Worm (Caenorhabditis elegans): Measurements from ENCODE around the gene clh-5.

Gene clh-5

DNA sequence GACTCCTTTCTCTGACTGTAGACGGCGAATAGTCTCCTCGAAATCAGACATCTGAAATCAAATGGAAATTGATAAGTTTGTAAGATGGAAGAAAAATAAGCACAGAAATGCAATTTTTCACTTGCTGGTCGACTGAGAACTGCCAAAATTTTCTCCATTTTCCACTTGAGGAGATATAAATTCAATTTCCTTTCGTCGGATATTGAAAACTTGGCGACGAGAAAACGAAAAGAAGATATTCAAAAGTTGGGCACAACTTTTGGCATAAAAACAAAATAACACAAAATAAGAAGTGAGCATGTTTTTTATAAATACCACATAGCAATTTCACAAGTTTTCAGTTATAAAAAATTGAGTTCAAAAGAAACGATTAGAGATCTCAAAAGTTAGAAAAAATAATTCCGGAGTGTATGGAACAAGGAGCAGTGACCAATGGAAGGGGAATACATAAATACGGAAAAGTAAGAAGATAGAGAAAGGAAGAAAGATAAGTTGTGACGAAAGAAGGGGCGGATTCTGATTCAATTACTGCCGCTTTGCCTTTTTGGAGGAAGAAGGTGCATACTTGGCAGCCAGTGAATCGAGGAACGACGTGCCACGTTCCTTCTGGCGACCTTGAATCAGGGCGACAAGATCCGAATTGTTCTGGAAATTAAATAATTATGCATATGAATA lies 8.8 kb upstream of the clh-5 start, which contains the start of gene dyrb-1:
dyrb-1 (minus strand) TSS at position 51 of the 675 bp plus-strand sequence.
- TF ChIP-seq unc-39 (tag; optimal IDR thresholded peaks at IDR 0.05) (no peak), nhr-76 (tag; optimal IDR thresholded peaks at IDR 0.05) (no peak), unc-120 (tag; optimal IDR thresholded peaks at IDR 0.05; ENCODE audit: poor library complexity, severe bottlenecking) (no peak), ceh-43 (GFP tag; optimal IDR thresholded peaks at IDR 0.05) (no peak), ham-2 (GFP tag; optimal IDR thresholded peaks at IDR 0.05) (no peak), nhr-12 (tag; optimal IDR thresholded peaks at IDR 0.05) (no peak), mep-1 (tag; optimal IDR thresholded peaks at IDR 0.05) (no peak), ces-1 (GFP tag; optimal IDR thresholded peaks at IDR 0.05) (peak; percentile 76)

DNA sequence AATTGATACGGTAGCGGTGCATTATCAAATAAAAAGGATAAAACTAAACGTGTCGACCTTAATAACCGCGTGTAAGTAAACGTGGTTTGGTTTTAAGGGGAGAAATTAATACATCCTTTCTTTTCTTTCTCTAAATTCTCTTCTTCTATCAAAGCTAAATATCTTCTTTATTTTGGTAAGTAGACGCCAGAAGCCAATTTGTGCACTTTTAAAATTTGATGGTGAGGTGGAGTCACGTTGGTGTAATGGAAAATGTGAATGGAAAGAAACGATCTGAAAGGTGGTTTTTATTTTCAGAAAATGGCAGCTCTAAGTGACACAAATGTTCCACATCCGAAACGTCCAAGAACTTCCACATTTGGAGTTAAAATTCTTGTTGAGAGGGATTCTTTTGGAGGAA lies 2.4 kb upstream of the clh-5 start, which contains the start of gene T24H10.5:
T24H10.5 (plus strand) TSS at position 301 of the 400 bp plus-strand sequence.
- TF ChIP-seq lin-13 (tag; optimal IDR thresholded peaks at IDR 0.05): no peak
- no peak for TF ChIP-seq pha-4 (tag; optimal IDR thresholded peaks at IDR 0.05)
- TF ChIP-seq zip-8 (tag; optimal IDR thresholded peaks at IDR 0.05): no peak
- TF ChIP-seq ces-1 (GFP tag; optimal IDR thresholded peaks at IDR 0.05): no peak
- TF ChIP-seq snpc-4 (tag; optimal IDR thresholded peaks at IDR 0.05): no peak
- TF ChIP-seq nhr-28 (tag; optimal IDR thresholded peaks at IDR 0.05): no peak
- no peak for TF ChIP-seq elt-3 (tag; optimal IDR thresholded peaks at IDR 0.05)

DNA sequence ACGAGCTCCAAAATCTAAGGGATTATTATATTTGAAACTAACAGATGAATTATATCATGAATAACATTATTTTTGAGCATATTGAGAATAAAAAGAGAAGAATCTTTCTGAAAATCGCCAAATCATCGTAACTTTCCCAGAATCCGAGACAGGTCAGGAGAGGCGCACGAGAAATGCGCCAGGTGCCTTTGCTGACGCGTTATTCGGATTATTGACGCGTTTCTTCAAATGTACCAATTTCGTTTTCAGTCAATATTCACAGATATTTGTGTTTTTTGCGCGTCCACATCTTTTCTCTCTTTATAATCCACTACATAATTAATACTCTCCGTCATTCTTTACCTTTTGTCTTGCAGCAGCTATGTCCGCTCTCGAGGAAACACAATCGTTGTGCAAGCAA lies 612 bp upstream of the clh-5 start, which contains the start of gene T24H10.1:
T24H10.1 (plus strand) TSS at position 355 of the 400 bp plus-strand sequence.
- TF ChIP-seq mab-5 (tag; optimal IDR thresholded peaks at IDR 0.05) (no peak), unc-39 (tag; optimal IDR thresholded peaks at IDR 0.05) (no peak), cnd-1 (tag; optimal IDR thresholded peaks at IDR 0.05) (peak; percentile 30), lsy-2 (tag; optimal IDR thresholded peaks at IDR 0.05) (peak; percentile 27), M03D4.4 (tag; optimal IDR thresholded peaks at IDR 0.05) (no peak), nhr-28 (tag; optimal IDR thresholded peaks at IDR 0.05) (no peak), pha-4 (tag; optimal IDR thresholded peaks at IDR 0.05) (peak; percentile 61), nhr-12 (tag; optimal IDR thresholded peaks at IDR 0.05) (no peak), mep-1 (tag; optimal IDR thresholded peaks at IDR 0.05) (peak; percentile 38), ces-1 (GFP tag; optimal IDR thresholded peaks at IDR 0.05) (peak; percentile 11), blmp-1 (tag; optimal IDR thresholded peaks at IDR 0.05) (no peak), ceh-39 (tag; optimal IDR thresholded peaks at IDR 0.05) (no peak), lin-13 (tag; optimal IDR thresholded peaks at IDR 0.05) (peak; percentile 77), ztf-11 (tag; optimal IDR thresholded peaks at IDR 0.05) (no peak), snpc-4 (tag; optimal IDR thresholded peaks at IDR 0.05) (no peak), zip-8 (tag; optimal IDR thresholded peaks at IDR 0.05) (no peak), lin-32 (GFP tag; optimal IDR thresholded peaks at IDR 0.05) (no peak), tbx-8 (GFP tag; optimal IDR thresholded peaks at IDR 0.05) (no peak), unc-120 (tag; optimal IDR thresholded peaks at IDR 0.05; ENCODE audit: poor library complexity, severe bottlenecking) (peak; percentile 6), nhr-2 (tag; optimal IDR thresholded peaks at IDR 0.05) (no peak)

DNA sequence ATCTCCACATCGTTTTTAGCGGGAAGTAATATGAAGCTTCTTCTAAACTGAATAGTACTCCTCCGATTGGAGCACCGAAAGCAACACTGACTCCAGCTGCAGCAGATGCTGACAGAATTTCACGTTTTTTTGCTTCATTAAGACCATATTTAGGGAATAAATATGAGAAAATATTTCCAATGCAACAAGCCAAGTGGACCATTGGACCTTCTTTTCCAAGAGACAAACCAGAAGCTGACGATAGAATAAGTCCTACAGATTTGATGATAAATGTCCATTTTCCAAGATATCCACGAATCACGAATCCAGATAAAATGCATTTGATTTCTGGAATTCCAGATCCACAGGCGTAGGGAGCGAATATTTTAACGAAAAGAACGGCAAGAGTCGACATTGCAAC lies 1.1 kb downstream of the clh-5 start:
- TF ChIP-seq ces-1 (GFP tag; optimal IDR thresholded peaks at IDR 0.05) (no peak), drap-1 (GFP tag; optimal IDR thresholded peaks at IDR 0.05) (no peak), lin-32 (GFP tag; optimal IDR thresholded peaks at IDR 0.05) (no peak), hlh-1 (tag; optimal IDR thresholded peaks at IDR 0.05) (no peak), ztf-11 (tag; optimal IDR thresholded peaks at IDR 0.05) (no peak), pha-4 (tag; optimal IDR thresholded peaks at IDR 0.05) (no peak)

DNA sequence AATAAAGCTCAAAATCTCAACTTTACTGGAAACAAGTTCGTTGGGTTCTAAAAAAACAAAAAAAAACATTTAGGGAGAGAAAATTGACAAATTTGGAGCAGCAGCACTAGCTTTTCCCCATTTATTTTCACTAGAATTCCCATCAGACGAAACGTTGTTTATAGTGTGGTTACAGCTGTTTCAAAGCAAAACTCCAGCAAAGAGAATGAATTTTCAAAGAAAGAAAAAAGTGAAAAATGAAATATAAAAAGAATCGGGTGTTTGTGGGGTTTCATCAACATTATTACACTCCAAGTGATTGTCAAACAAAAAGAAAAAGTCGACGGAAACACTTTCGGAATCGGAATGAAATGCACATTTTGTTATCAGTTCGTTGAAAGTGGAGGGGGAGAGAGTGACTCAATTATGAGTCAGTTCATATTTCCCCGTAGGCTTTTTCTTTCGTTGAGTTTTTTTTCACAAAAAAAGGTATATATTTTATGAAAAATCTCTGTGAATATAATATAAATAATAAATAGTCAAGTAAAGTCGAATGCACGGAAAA lies 4.1 kb downstream of the clh-5 start:
- no peak for TF ChIP-seq bed-3 (GFP tag; optimal IDR thresholded peaks at IDR 0.05)
- TF ChIP-seq ceh-43 (GFP tag; optimal IDR thresholded peaks at IDR 0.05): no peak
- no peak for TF ChIP-seq nhr-12 (tag; optimal IDR thresholded peaks at IDR 0.05)
- no peak for TF ChIP-seq lin-13 (tag; optimal IDR thresholded peaks at IDR 0.05)
- no peak for TF ChIP-seq nhr-28 (tag; optimal IDR thresholded peaks at IDR 0.05)
- TF ChIP-seq unc-120 (tag; optimal IDR thresholded peaks at IDR 0.05; ENCODE audit: poor library complexity, severe bottlenecking): no peak
- TF ChIP-seq elt-1 (tag; optimal IDR thresholded peaks at IDR 0.05; ENCODE audit: borderline replicate concordance, insufficient read depth): no peak
- no peak for TF ChIP-seq nhr-2 (tag; optimal IDR thresholded peaks at IDR 0.05)
- TF ChIP-seq elt-3 (tag; optimal IDR thresholded peaks at IDR 0.05): no peak
- TF ChIP-seq nhr-237 (tag; optimal IDR thresholded peaks at IDR 0.05): no peak
- TF ChIP-seq snpc-4 (tag; optimal IDR thresholded peaks at IDR 0.05): no peak
- no peak for TF ChIP-seq ceh-83 (GFP tag; optimal IDR thresholded peaks at IDR 0.05)
- no peak for TF ChIP-seq ces-1 (GFP tag; optimal IDR thresholded peaks at IDR 0.05)
- TF ChIP-seq tbx-8 (GFP tag; optimal IDR thresholded peaks at IDR 0.05): no peak
- no peak for TF ChIP-seq mep-1 (tag; optimal IDR thresholded peaks at IDR 0.05)
- no peak for TF ChIP-seq M03D4.4 (tag; optimal IDR thresholded peaks at IDR 0.05)
- no peak for TF ChIP-seq ceh-39 (tag; optimal IDR thresholded peaks at IDR 0.05)
- TF ChIP-seq sem-2 (GFP tag; optimal IDR thresholded peaks at IDR 0.05): no peak
- TF ChIP-seq unc-39 (tag; optimal IDR thresholded peaks at IDR 0.05): no peak
- no peak for TF ChIP-seq mab-5 (tag; optimal IDR thresholded peaks at IDR 0.05)
